Fruit fly (Drosophila melanogaster) whole organism, embryonic: ENCODE results near the gene Gale.

Experiments used
- CG11085 ChIP-seq: fragments of 200-800 bp; sonication (Bioruptor generic); IDR thresholded peaks from 2 replicates; pipeline ENCODE4 v1.3.6; 2022; ENCODE audit warnings: missing biosample characterization, missing genetic modification characterization
- CG11247 ChIP-seq: fragments of 200-800 bp; sonication (Bioruptor generic); IDR thresholded peaks from 2 replicates; pipeline ENCODE4 v1.3.6; 2022; ENCODE audit warnings: missing biosample characterization, missing genetic modification characterization
- CG12744 ChIP-seq: fragments of 200-800 bp; sonication (Bioruptor generic); optimal IDR thresholded peaks from 2 replicates; lab custom pipeline; 2016; ENCODE audit warnings: missing biosample characterization, missing genetic modification characterization
- CG12769 ChIP-seq: fragments of 200-800 bp; sonication (Bioruptor generic); optimal IDR thresholded peaks from 2 replicates; lab custom pipeline; 2019; ENCODE audit warnings: missing biosample characterization, mild to moderate bottlenecking, missing genetic modification characterization, moderate library complexity
- CG13775 ChIP-seq: fragments of 200-800 bp; sonication (Bioruptor generic); optimal IDR thresholded peaks from 3 replicates; lab custom pipeline; 2017; ENCODE audit warnings: missing biosample characterization, mild to moderate bottlenecking, missing genetic modification characterization
- CG1602 ChIP-seq: fragments of 200-800 bp; sonication (Bioruptor generic); optimal IDR thresholded peaks from 3 replicates; lab custom pipeline; 2016; ENCODE audit warnings: missing biosample characterization, missing genetic modification characterization
- CG2129 ChIP-seq: fragments of 200-800 bp; sonication (Bioruptor generic); IDR thresholded peaks from 2 replicates; pipeline ENCODE4 v1.3.6; 2022; ENCODE audit warnings: missing biosample characterization, missing genetic modification characterization; ENCODE audit not compliant: partially characterized antibody
- CG3281 ChIP-seq: fragments of 200-800 bp; sonication (Bioruptor generic); optimal IDR thresholded peaks from 3 replicates; lab custom pipeline; 2017; ENCODE audit warnings: missing biosample characterization, mild to moderate bottlenecking, missing genetic modification characterization
- CG3838 ChIP-seq: fragments of 200-800 bp; sonication (Bioruptor generic); optimal IDR thresholded peaks from 3 replicates; lab custom pipeline; 2016; ENCODE audit warnings: missing biosample characterization, missing genetic modification characterization
- CG4424 ChIP-seq: fragments of 200-800 bp; sonication (Bioruptor generic); optimal IDR thresholded peaks from 3 replicates; lab custom pipeline; 2016; ENCODE audit warnings: missing biosample characterization, missing genetic modification characterization
- CG5245 ChIP-seq: fragments of 200-800 bp; sonication (Bioruptor generic); optimal IDR thresholded peaks from 3 replicates; lab custom pipeline; 2016; ENCODE audit warnings: missing biosample characterization, missing genetic modification characterization
- CG7357 ChIP-seq: fragments of 200-800 bp; sonication (Bioruptor generic); IDR thresholded peaks from 3 replicates; pipeline ENCODE4 v1.3.6; 2022; ENCODE audit warnings: missing biosample characterization, missing genetic modification characterization
- CG9817 ChIP-seq: fragments of 200-800 bp; sonication (Bioruptor generic); optimal IDR thresholded peaks from 2 replicates; lab custom pipeline; 2018; ENCODE audit warnings: missing biosample characterization, mild to moderate bottlenecking, missing genetic modification characterization, moderate library complexity
- CkIIα-i1 ChIP-seq: fragments of 200-800 bp; sonication (Bioruptor generic); IDR thresholded peaks from 2 replicates; pipeline ENCODE4 v1.3.6; 2022; ENCODE audit warnings: missing biosample characterization, missing genetic modification characterization
- CrebB ChIP-seq: fragments of 200-800 bp; sonication (Bioruptor generic); optimal IDR thresholded peaks from 3 replicates; lab custom pipeline; 2018; ENCODE audit warnings: missing biosample characterization, mild to moderate bottlenecking, missing genetic modification characterization
- D19A ChIP-seq: fragments of 200-800 bp; optimal IDR thresholded peaks from 3 replicates; lab custom pipeline; 2019; ENCODE audit warnings: missing biosample characterization, mild to moderate bottlenecking, missing genetic modification characterization, moderate library complexity
- E2f1 ChIP-seq: fragments of 200-800 bp; sonication (Bioruptor generic); IDR thresholded peaks from 2 replicates; pipeline ENCODE4 v1.3.6; 2022; ENCODE audit warnings: missing biosample characterization, missing genetic modification characterization
- ERR ChIP-seq: fragments of 200-800 bp; sonication (Bioruptor generic); optimal IDR thresholded peaks from 2 replicates; lab custom pipeline; 2016; ENCODE audit warnings: missing biosample characterization, missing genetic modification characterization
- H2.0 ChIP-seq: fragments of 200-800 bp; sonication (Bioruptor generic); IDR thresholded peaks from 2 replicates; pipeline ENCODE4 v1.3.6; 2022; ENCODE audit warnings: missing biosample characterization, missing genetic modification characterization
- HLHmδ ChIP-seq: fragments of 200-800 bp; sonication (Bioruptor generic); optimal IDR thresholded peaks from 2 replicates; lab custom pipeline; 2018; ENCODE audit warnings: missing biosample characterization, mild to moderate bottlenecking, missing genetic modification characterization, moderate library complexity
- Hmr ChIP-seq: fragments of 200-800 bp; sonication (Bioruptor generic); optimal IDR thresholded peaks from 3 replicates; lab custom pipeline; 2017; ENCODE audit warnings: mild to moderate bottlenecking, missing biosample characterization, missing genetic modification reagents, missing genetic modification characterization
- Lhr ChIP-seq: fragments of 200-800 bp; sonication (Bioruptor generic); optimal IDR thresholded peaks from 3 replicates; lab custom pipeline; 2017; ENCODE audit warnings: mild to moderate bottlenecking, missing biosample characterization, missing genetic modification reagents, missing genetic modification characterization
- Mad ChIP-seq: fragments of 200-800 bp; sonication (Bioruptor generic); optimal IDR thresholded peaks from 2 replicates; lab custom pipeline; 2016; ENCODE audit warnings: missing biosample characterization, missing genetic modification characterization
- NC2β ChIP-seq: fragments of 200-800 bp; sonication (Bioruptor generic); optimal IDR thresholded peaks from 2 replicates; lab custom pipeline; 2016; ENCODE audit warnings: missing biosample characterization, missing genetic modification characterization
- Nf-YC ChIP-seq: fragments of 200-800 bp; optimal IDR thresholded peaks from 3 replicates; lab custom pipeline; 2019; ENCODE audit warnings: missing biosample characterization, mild to moderate bottlenecking, missing genetic modification characterization, moderate library complexity
- Oli ChIP-seq: fragments of 200-800 bp; sonication (Bioruptor generic); optimal IDR thresholded peaks from 2 replicates; lab custom pipeline; 2018; ENCODE audit warnings: missing biosample characterization, mild to moderate bottlenecking, missing genetic modification characterization, moderate library complexity
- Usf ChIP-seq: fragments of 200-800 bp; sonication (Bioruptor generic); optimal IDR thresholded peaks from 2 replicates; lab custom pipeline; 2017; ENCODE audit warnings: missing genotype, missing biosample characterization, missing genetic modification characterization
- Vsx1 ChIP-seq: fragments of 200-800 bp; sonication (Bioruptor generic); optimal IDR thresholded peaks from 2 replicates; lab custom pipeline; 2017; ENCODE audit warnings: missing biosample characterization, mild to moderate bottlenecking, missing genetic modification characterization, missing genetic modification reagents
- Xbp1 ChIP-seq: fragments of 200-800 bp; sonication (Bioruptor generic); optimal IDR thresholded peaks from 3 replicates; lab custom pipeline; 2016; ENCODE audit warnings: missing biosample characterization, mild to moderate bottlenecking, missing genetic modification characterization
- bbx ChIP-seq: fragments of 200-800 bp; sonication (Bioruptor generic); IDR thresholded peaks from 2 replicates; pipeline ENCODE4 v1.3.6; 2022; ENCODE audit warnings: missing biosample characterization, missing genetic modification characterization; ENCODE audit not compliant: partially characterized antibody
- cas ChIP-seq: fragments of 200-800 bp; sonication (Bioruptor generic); IDR thresholded peaks from 2 replicates; pipeline ENCODE4 v1.3.6; 2022; ENCODE audit warnings: missing biosample characterization, missing genetic modification characterization
- cato ChIP-seq: fragments of 200-800 bp; sonication (Bioruptor generic); optimal IDR thresholded peaks from 2 replicates; lab custom pipeline; 2016; ENCODE audit warnings: missing biosample characterization, missing genetic modification characterization, borderline replicate concordance
- danr ChIP-seq: fragments of 200-800 bp; sonication (Bioruptor generic); IDR thresholded peaks from 2 replicates; pipeline ENCODE4 v1.3.6; 2022; ENCODE audit warnings: missing biosample characterization, missing genetic modification characterization
- fd3F ChIP-seq: fragments of 200-800 bp; sonication (Bioruptor generic); optimal IDR thresholded peaks from 2 replicates; lab custom pipeline; 2018; ENCODE audit warnings: missing biosample characterization, mild to moderate bottlenecking, missing genetic modification characterization, moderate library complexity
- fd96Cb ChIP-seq: fragments of 200-800 bp; sonication (Bioruptor generic); optimal IDR thresholded peaks from 2 replicates; lab custom pipeline; 2018; ENCODE audit warnings: missing biosample characterization, mild to moderate bottlenecking, missing genetic modification characterization, moderate library complexity
- ftz-f1 ChIP-seq: fragments of 200-800 bp; sonication (Bioruptor generic); optimal IDR thresholded peaks from 2 replicates; lab custom pipeline; 2016; ENCODE audit warnings: missing biosample characterization, missing genetic modification characterization
- jumu ChIP-seq: fragments of 200-800 bp; sonication (Bioruptor generic); optimal IDR thresholded peaks from 3 replicates; lab custom pipeline; 2016; ENCODE audit warnings: missing biosample characterization, missing genetic modification characterization
- kni ChIP-seq: fragments of 200-800 bp; sonication (Bioruptor generic); optimal IDR thresholded peaks from 3 replicates; lab custom pipeline; 2017; ENCODE audit warnings: mild to moderate bottlenecking, missing biosample characterization, missing genetic modification reagents, missing genetic modification characterization
- knrl ChIP-seq: fragments of 200-800 bp; sonication (Bioruptor generic); IDR thresholded peaks from 3 replicates; pipeline ENCODE4 v1.3.6; 2022; ENCODE audit warnings: missing biosample characterization, missing genetic modification characterization; ENCODE audit not compliant: partially characterized antibody
- onecut ChIP-seq: fragments of 200-800 bp; sonication (Bioruptor generic); IDR thresholded peaks from 2 replicates; pipeline ENCODE4 v1.3.6; 2022; ENCODE audit warnings: missing biosample characterization, missing genetic modification characterization
- run ChIP-seq: fragments of 200-800 bp; sonication (Bioruptor generic); optimal IDR thresholded peaks from 3 replicates; lab custom pipeline; 2018; ENCODE audit warnings: missing biosample characterization, mild to moderate bottlenecking, missing genetic modification characterization
- sc ChIP-seq, 3 experiments: fragments of >200 bp in 2 of 3; fragments of 200-800 bp in 1 of 3; sonication (Bioruptor generic) in 1 of 3; optimal IDR thresholded peaks; 2 replicates in 2 of 3; 3 replicates in 1 of 3; lab custom pipeline; 2017; ENCODE audit warnings: mild to moderate bottlenecking in 1 of 3, missing biosample characterization in 1 of 3, missing genetic modification characterization in 1 of 3, missing genetic modification reagents in 1 of 3
- sim ChIP-seq: fragments of 200-800 bp; sonication (Bioruptor generic); IDR thresholded peaks from 2 replicates; pipeline ENCODE4 v1.3.6; 2022; ENCODE audit warnings: missing biosample characterization, missing genetic modification characterization
- so ChIP-seq: fragments of 200-800 bp; sonication (Bioruptor generic); IDR thresholded peaks from 3 replicates; pipeline ENCODE4 v1.3.6; 2022; ENCODE audit warnings: missing biosample characterization, missing genetic modification characterization
- stc ChIP-seq: fragments of 200-800 bp; sonication (Bioruptor generic); IDR thresholded peaks from 2 replicates; pipeline ENCODE4 v1.3.6; 2022; ENCODE audit warnings: missing biosample characterization, missing genetic modification characterization
- sug ChIP-seq: fragments of 200-800 bp; optimal IDR thresholded peaks from 2 replicates; lab custom pipeline; 2019; ENCODE audit warnings: missing biosample characterization, mild to moderate bottlenecking, missing genetic modification characterization, moderate library complexity
- vfl ChIP-seq: fragments of 200-800 bp; sonication (Bioruptor generic); optimal IDR thresholded peaks from 2 replicates; lab custom pipeline; 2016; ENCODE audit warnings: missing biosample characterization, missing genetic modification characterization
- wek ChIP-seq: fragments of 200-800 bp; sonication (Bioruptor generic); optimal IDR thresholded peaks from 3 replicates; lab custom pipeline; 2018; ENCODE audit warnings: missing biosample characterization, mild to moderate bottlenecking, missing genetic modification characterization, moderate library complexity
- zfh1 ChIP-seq: fragments of 200-800 bp; sonication (Bioruptor generic); IDR thresholded peaks from 3 replicates; pipeline ENCODE4 v1.3.6; 2022; ENCODE audit warnings: missing biosample characterization, missing genetic modification characterization

The Gale gene

dm6 chr3L:696404-697054 lies 48.2 kb downstream of the Gale start (continued):
- TF ChIP-seq E2f1 (GFP tag; lab: Robert Waterston, UW) (peak; percentile 95), CG3838 (GFP tag; lab: Kevin White, UChicago) (peak; percentile 51), CG3281 (GFP tag; lab: Kevin White, UChicago) (peak; percentile 95), D19A (tag; lab: Kevin White, UChicago) (peak; percentile 94), Hmr (GFP tag; lab: Kevin White, UChicago) (peak; percentile 96), onecut (GFP tag; lab: Robert Waterston, UW) (peak; percentile 95), CG4424 (peak; percentile 96), cas (GFP tag; lab: Robert Waterston, UW) (0 out of 2 replicates have a peak, but pooled peaks have one; percentile 72), CrebB (peak; percentile 88), Lhr (GFP tag; lab: Kevin White, UChicago) (peak; percentile 86), ftz-f1 (GFP tag; lab: Kevin White, UChicago) (peak; percentile 4), run (tag; lab: Kevin White, UChicago) (peak; percentile 92), Mad (GFP tag; lab: Kevin White, UChicago) (peak; percentile 87), CG13775 (GFP tag; lab: Kevin White, UChicago) (peak; percentile 95), fd3F (peak; percentile 91), fd96Cb (tag; lab: Kevin White, UChicago) (peak; percentile 97), stc (GFP tag; lab: Robert Waterston, UW) (peak; percentile 93), so (peak; percentile 96), sc (optimal IDR thresholded peaks at IDR 0.05; lab: Kevin White, UChicago) (no peak), sc (GFP tag; optimal IDR thresholded peaks at IDR 0.05; lab: Kevin White, UChicago) (peak; percentile 93), knrl (GFP tag; lab: Robert Waterston, UW) (no peak), cato (GFP tag; lab: Kevin White, UChicago) (peak; percentile 84), CG12744 (GFP tag; lab: Kevin White, UChicago) (peak; percentile 9), CG2129 (no peak), danr (GFP tag; lab: Robert Waterston, UW) (peak; percentile 92), Vsx1 (GFP tag; lab: Kevin White, UChicago) (peak; percentile 89), ERR (GFP tag; lab: Kevin White, UChicago) (peak; percentile 16), CG1602 (GFP tag; lab: Kevin White, UChicago) (peak; percentile 90), wek (GFP tag; lab: Kevin White, UChicago) (peak; percentile 76), sim (GFP tag; lab: Robert Waterston, UW) (peak; percentile 93), CG12769 (tag; lab: Kevin White, UChicago) (peak; percentile 91), CG11247 (GFP tag; lab: Robert Waterston, UW) (peak; percentile 94), CkIIα-i1 (GFP tag; lab: Robert Waterston, UW) (peak; percentile 80), bbx (GFP tag; lab: Robert Waterston, UW) (no peak), Nf-YC (tag; lab: Kevin White, UChicago) (peak; percentile 77), Xbp1 (GFP tag; lab: Kevin White, UChicago) (peak; percentile 94), Oli (tag; lab: Kevin White, UChicago) (peak; percentile 97), sug (tag; lab: Kevin White, UChicago) (peak; percentile 78), NC2β (GFP tag; lab: Kevin White, UChicago) (peak; percentile 66), zfh1 (GFP tag; lab: Robert Waterston, UW) (peak; percentile 97), CG9817 (tag; lab: Kevin White, UChicago) (peak; percentile 93), CG5245 (GFP tag; lab: Kevin White, UChicago) (peak; percentile 94), CG7357 (GFP tag; lab: Robert Waterston, UW) (peak; percentile 88), kni (GFP tag; lab: Kevin White, UChicago) (peak; percentile 16), jumu (GFP tag; lab: Kevin White, UChicago) (no peak), vfl (GFP tag; lab: Kevin White, UChicago) (peak; percentile 64), Usf (GFP tag; lab: Kevin White, UChicago) (peak; percentile 89), CG11085 (GFP tag; lab: Robert Waterston, UW) (peak; percentile 85), H2.0 (GFP tag; lab: Robert Waterston, UW) (peak; percentile 94), HLHmδ (GFP tag; lab: Kevin White, UChicago) (no peak)
